Fruit fly (Drosophila melanogaster): ENCODE data around the gene CG33934.

- peak; percentile 71 for TF ChIP-seq h (GFP tag; optimal IDR thresholded peaks at IDR 0.05)
- TF ChIP-seq rgr (GFP tag; optimal IDR thresholded peaks at IDR 0.05) = no peak
- no peak for TF ChIP-seq Hnf4 (GFP tag; optimal IDR thresholded peaks at IDR 0.05)
- no peak for TF ChIP-seq jim (GFP tag; optimal IDR thresholded peaks at IDR 0.05)
- peak; percentile 17 for TF ChIP-seq fru (GFP tag; optimal IDR thresholded peaks at IDR 0.05)
- TF ChIP-seq dl (GFP tag; optimal IDR thresholded peaks at IDR 0.05; ENCODE audit: insufficient read depth in 1 of 2, partially characterized antibody in 2 of 2) = no peak
These were observed 34.0 kb upstream of the CG33934 start, which contains the start of the genes Hs6st and MED25 for dm6 chr3R:20008372-20009051.

Data from whole organism, wandering third instar larva.